Fruit fly (Drosophila melanogaster) whole organism, adult: ENCODE data around the gene CG12682.

ENCODE experiments used
- cnc ChIP-seq, 2 experiments: fragments of >200 bp; optimal IDR thresholded peaks; 2 replicates each; lab custom pipeline; 2017
- kay ChIP-seq: fragments of 200-800 bp; sonication (Bioruptor generic); peaks from one replicate; lab custom pipeline; 2016; ENCODE audit warnings: missing biosample characterization, missing genetic modification characterization, borderline replicate concordance
- tj ChIP-seq: fragments of 200-800 bp; sonication (Bioruptor generic); optimal IDR thresholded peaks from 3 replicates; lab custom pipeline; 2017; ENCODE audit warnings: missing biosample characterization, mild to moderate bottlenecking, missing genetic modification characterization, moderate library complexity
- toe ChIP-seq: fragments of 200-800 bp; sonication (Bioruptor generic); optimal IDR thresholded peaks from 2 replicates; lab custom pipeline; 2016; ENCODE audit warnings: missing biosample characterization, missing genetic modification characterization

- no peak for TF ChIP-seq kay
- TF ChIP-seq toe = no peak
- TF ChIP-seq tj (GFP tag; lab: Kevin White, UChicago) = no peak
- no peak for TF ChIP-seq cnc (optimal IDR thresholded peaks at IDR 0.05; lab: Kevin White, UChicago)
Measured at dm6 chrX:4825674-4826073, at the start of gene CG12682.
